Worm (Caenorhabditis elegans): ENCODE measurements around the gene F29B9.11.

F29B9.11 gene

ce11 chrIV:4660151-4661041 lies at the start of gene F29B9.11, which contains the start of gene jmjd-1.2 (continued):
- no peak for TF ChIP-seq hlh-30 (tag; optimal IDR thresholded peaks at IDR 0.05; ENCODE audit: insufficient read depth)
- TF ChIP-seq tbx-2 (tag; optimal IDR thresholded peaks at IDR 0.05), result peak; percentile 99
- peak; percentile 23 for TF ChIP-seq pat-9 (tag; optimal IDR thresholded peaks at IDR 0.05)
- peak; percentile 86 for TF ChIP-seq ceh-18 (tag; optimal IDR thresholded peaks at IDR 0.05)
- peak; percentile 82 for TF ChIP-seq mec-3 (tag; optimal IDR thresholded peaks at IDR 0.05; ENCODE audit: borderline replicate concordance)
- peak; percentile 10 for TF ChIP-seq lin-11 (tag; optimal IDR thresholded peaks at IDR 0.05)
- no peak for TF ChIP-seq sox-4 (tag; optimal IDR thresholded peaks at IDR 0.05)
- 0 out of 2 replicates have a peak, but pooled peaks have one; percentile 57 for TF ChIP-seq ceh-45 (GFP tag; IDR thresholded peaks at IDR 0.05)
- TF ChIP-seq pha-4 (tag; optimal IDR thresholded peaks at IDR 0.05), result no peak
- TF ChIP-seq unc-86 (tag; optimal IDR thresholded peaks at IDR 0.05), result peak; percentile 83
- TF ChIP-seq Y22D7AL.16 (tag; optimal IDR thresholded peaks at IDR 0.05), result peak; percentile 9
- no peak for TF ChIP-seq elt-4 (tag; optimal IDR thresholded peaks at IDR 0.05)
- TF ChIP-seq fkh-6 (tag; optimal IDR thresholded peaks at IDR 0.05), result peak; percentile 79
- peak; percentile 99 for TF ChIP-seq tbx-7 (tag; optimal IDR thresholded peaks at IDR 0.05)
- TF ChIP-seq eyg-1 (tag; optimal IDR thresholded peaks at IDR 0.05), result peak; percentile 76
- peak; percentile 61 for TF ChIP-seq ceh-19 (GFP tag; optimal IDR thresholded peaks at IDR 0.05)
- peak; percentile 94 for TF ChIP-seq hlh-8 (tag; optimal IDR thresholded peaks at IDR 0.05)
- no peak for TF ChIP-seq ceh-48 (tag; optimal IDR thresholded peaks at IDR 0.05)

- no peak for TF ChIP-seq che-1 (tag; optimal IDR thresholded peaks at IDR 0.05)
- peak; percentile 73 for TF ChIP-seq nfya-1 (tag; optimal IDR thresholded peaks at IDR 0.05)
- TF ChIP-seq zip-5 (tag; optimal IDR thresholded peaks at IDR 0.05), result no peak
- TF ChIP-seq K09A11.1 (tag; optimal IDR thresholded peaks at IDR 0.05; ENCODE audit: insufficient read depth), result no peak
Measured at ce11 chrIV:4705922-4706321, 45.9 kb upstream of the F29B9.11 start.

- no peak for TF ChIP-seq eyg-1 (tag; optimal IDR thresholded peaks at IDR 0.05)
- no peak for TF ChIP-seq F13H6.1 (tag; optimal IDR thresholded peaks at IDR 0.05)
- no peak for TF ChIP-seq gmeb-2 (tag; optimal IDR thresholded peaks at IDR 0.05)
- no peak for TF ChIP-seq ceh-6 (GFP tag; optimal IDR thresholded peaks at IDR 0.05)
- no peak for TF ChIP-seq lim-6 (tag; optimal IDR thresholded peaks at IDR 0.05)
- no peak for TF ChIP-seq dve-1 (tag; optimal IDR thresholded peaks at IDR 0.05)
- TF ChIP-seq tbx-7 (tag; optimal IDR thresholded peaks at IDR 0.05), result no peak
- no peak for TF ChIP-seq nhr-11 (tag; optimal IDR thresholded peaks at IDR 0.05)
- TF ChIP-seq sox-2 (GFP tag; IDR thresholded peaks at IDR 0.05), result no peak
- TF ChIP-seq che-1 (tag; optimal IDR thresholded peaks at IDR 0.05), result no peak
- peak; percentile 40 for TF ChIP-seq C08G9.2 (tag; optimal IDR thresholded peaks at IDR 0.05)
- no peak for TF ChIP-seq unc-42 (tag; optimal IDR thresholded peaks at IDR 0.05)
- no peak for TF ChIP-seq dmd-4 (tag; optimal IDR thresholded peaks at IDR 0.05; ENCODE audit: borderline replicate concordance)
- TF ChIP-seq nfya-1 (tag; optimal IDR thresholded peaks at IDR 0.05), result peak; percentile 75
- TF ChIP-seq hlh-8 (tag; optimal IDR thresholded peaks at IDR 0.05), result no peak
- TF ChIP-seq pat-9 (tag; optimal IDR thresholded peaks at IDR 0.05), result no peak
- TF ChIP-seq ceh-18 (tag; optimal IDR thresholded peaks at IDR 0.05), result peak; percentile 58
- TF ChIP-seq ceh-24 (tag; optimal IDR thresholded peaks at IDR 0.05), result no peak
- TF ChIP-seq zip-5 (tag; optimal IDR thresholded peaks at IDR 0.05), result no peak
- peak; percentile 51 for TF ChIP-seq ceh-14 (tag; optimal IDR thresholded peaks at IDR 0.05)
- no peak for TF ChIP-seq fkh-10 (GFP tag; optimal IDR thresholded peaks at IDR 0.05)
- TF ChIP-seq ceh-19 (GFP tag; optimal IDR thresholded peaks at IDR 0.05), result no peak
- peak; percentile 9 for TF ChIP-seq sdc-2 (tag; optimal IDR thresholded peaks at IDR 0.05)
- peak; percentile 20 for TF ChIP-seq ref-2 (tag; optimal IDR thresholded peaks at IDR 0.05)
- TF ChIP-seq ama-1 (optimal IDR thresholded peaks at IDR 0.05), result no peak
- TF ChIP-seq unc-55 (GFP tag; optimal IDR thresholded peaks at IDR 0.05), result no peak
- no peak for TF ChIP-seq ceh-45 (GFP tag; IDR thresholded peaks at IDR 0.05)
- no peak for TF ChIP-seq elt-2 (tag; optimal IDR thresholded peaks at IDR 0.05)
- no peak for TF ChIP-seq ceh-2 (tag; optimal IDR thresholded peaks at IDR 0.05)
- TF ChIP-seq hlh-30 (tag; optimal IDR thresholded peaks at IDR 0.05; ENCODE audit: insufficient read depth), result no peak
- TF ChIP-seq pros-1 (tag; optimal IDR thresholded peaks at IDR 0.05), result no peak
- TF ChIP-seq sox-4 (tag; optimal IDR thresholded peaks at IDR 0.05), result no peak
- TF ChIP-seq syd-9 (tag; optimal IDR thresholded peaks at IDR 0.05), result no peak
- no peak for TF ChIP-seq hlh-13 (GFP tag; optimal IDR thresholded peaks at IDR 0.05)
- peak; percentile 16 for TF ChIP-seq rnt-1 (tag; optimal IDR thresholded peaks at IDR 0.05)
- no peak for TF ChIP-seq ceh-48 (tag; optimal IDR thresholded peaks at IDR 0.05)
- no peak for TF ChIP-seq elt-4 (tag; optimal IDR thresholded peaks at IDR 0.05)
Measured at ce11 chrIV:4705182-4705581, 45.2 kb upstream of the F29B9.11 start.
